Fruit fly (Drosophila melanogaster): ENCODE data around the gene CG43861.
A peak's percentile ranks its signal among the peaks of the same experiment; 100 is the strongest.

dm6 chr2L:19935085-19935846 lies 81.8 kb downstream of the CG43861 start:
- TF ChIP-seq pan (optimal IDR thresholded peaks at IDR 0.05) (no peak), pan (GFP tag; optimal IDR thresholded peaks at IDR 0.05 in 1 of 2, IDR thresholded peaks at IDR 0.05 in 1 of 2) (peak in 1 of 2 experiments; percentile 33), pfk (GFP tag; optimal IDR thresholded peaks at IDR 0.05) (no peak), CG9727 (GFP tag; optimal IDR thresholded peaks at IDR 0.05) (peak; percentile 21)

Measured in whole organism, embryonic.